Fruit fly (Drosophila melanogaster): Measurements from ENCODE around the gene CG4218.

- TF ChIP-seq CTCF (optimal IDR thresholded peaks at IDR 0.05): no peak
- no peak for TF ChIP-seq CG8478 (optimal IDR thresholded peaks at IDR 0.05)
Measured at dm6 chr2L:14515222-14516044, 33.5 kb downstream of the CG4218 start.

Data from S2 (cell line).